Fruit fly (Drosophila melanogaster): ENCODE measurements around the gene skl.
"Not testable (repeated sequence)": the region's sequence is repeated elsewhere in the genome, so short reads cannot be mapped to it uniquely, and the experiment has no call there.

DNA sequence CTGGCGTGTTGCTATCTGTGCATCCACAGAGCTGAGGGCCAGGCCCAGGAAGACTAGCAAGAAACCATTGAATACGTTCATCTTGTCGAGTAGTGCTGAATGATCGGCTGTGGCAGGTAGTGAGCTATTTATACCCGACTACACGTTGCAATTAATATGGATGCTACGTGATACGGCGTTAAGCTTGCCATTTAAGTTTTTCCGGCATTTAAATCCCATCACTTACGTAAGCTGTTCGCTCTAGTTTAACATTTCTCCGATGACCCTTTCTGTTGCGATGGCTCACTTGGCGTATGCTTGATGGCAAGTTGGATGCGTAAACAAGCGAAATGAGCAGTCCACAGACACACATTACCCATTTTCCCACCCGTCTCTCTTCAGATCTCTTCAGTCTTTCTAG lies 32.5 kb upstream of the skl start, which contains the start of gene Met75Ca:
- not testable (repeated sequence) for TF ChIP-seq CG8478, CTCF (optimal IDR thresholded peaks at IDR 0.05)

All from S2 (cell line).